Worm (Caenorhabditis elegans): Measurements from ENCODE around the gene ubh-3.

The ubh-3 gene

ce11 chrV:6510622-6511021 is 2.0 kb upstream of the ubh-3 start:
- TF ChIP-seq tbx-37 (GFP tag; conservative IDR thresholded peaks at IDR 0.05): no peak
- no peak for TF ChIP-seq hnd-1 (tag; optimal IDR thresholded peaks at IDR 0.05)
- TF ChIP-seq flt-1 (GFP tag; IDR thresholded peaks at IDR 0.05): no peak
- TF ChIP-seq hmg-4 (GFP tag; optimal IDR thresholded peaks at IDR 0.05): no peak
- TF ChIP-seq pes-1 (GFP tag; IDR thresholded peaks at IDR 0.05): no peak
- no peak for TF ChIP-seq ets-7 (tag; optimal IDR thresholded peaks at IDR 0.05)
- no peak for TF ChIP-seq tbx-11 (GFP tag; IDR thresholded peaks at IDR 0.05)
- no peak for TF ChIP-seq ceh-36 (tag; optimal IDR thresholded peaks at IDR 0.05)
- TF ChIP-seq ama-1 (optimal IDR thresholded peaks at IDR 0.05): no peak
- no peak for TF ChIP-seq sea-1 (GFP tag; conservative IDR thresholded peaks at IDR 0.05)
- no peak for TF ChIP-seq scrt-1 (GFP tag; IDR thresholded peaks at IDR 0.05)
- TF ChIP-seq F13C5.2 (tag; optimal IDR thresholded peaks at IDR 0.05): no peak
- no peak for TF ChIP-seq ceh-13 (GFP tag; optimal IDR thresholded peaks at IDR 0.05)
- no peak for TF ChIP-seq aly-1 (tag; optimal IDR thresholded peaks at IDR 0.05)
- no peak for TF ChIP-seq hmbx-1 (tag; optimal IDR thresholded peaks at IDR 0.05)
- no peak for TF ChIP-seq tra-4 (tag; optimal IDR thresholded peaks at IDR 0.05)

ce11 chrV:6509717-6510116 is 1.1 kb upstream of the ubh-3 start, which contains the start of gene ubh-2:
Gene ubh-2 (minus strand): TSS chrV:6509817.
- no peak for TF ChIP-seq tbx-11 (GFP tag; IDR thresholded peaks at IDR 0.05)
- no peak for TF ChIP-seq scrt-1 (GFP tag; IDR thresholded peaks at IDR 0.05)
- no peak for TF ChIP-seq ceh-13 (GFP tag; optimal IDR thresholded peaks at IDR 0.05)
- TF ChIP-seq tra-4 (tag; optimal IDR thresholded peaks at IDR 0.05): no peak
- no peak for TF ChIP-seq ceh-36 (tag; optimal IDR thresholded peaks at IDR 0.05)
- TF ChIP-seq pes-1 (GFP tag; IDR thresholded peaks at IDR 0.05): no peak
- TF ChIP-seq flt-1 (GFP tag; IDR thresholded peaks at IDR 0.05): no peak
- no peak for TF ChIP-seq sea-1 (GFP tag; conservative IDR thresholded peaks at IDR 0.05)
- no peak for TF ChIP-seq ets-7 (tag; optimal IDR thresholded peaks at IDR 0.05)
- TF ChIP-seq B0310.2 (tag; optimal IDR thresholded peaks at IDR 0.05): no peak
- TF ChIP-seq aly-1 (tag; optimal IDR thresholded peaks at IDR 0.05): no peak
- no peak for TF ChIP-seq hmg-4 (GFP tag; optimal IDR thresholded peaks at IDR 0.05)
- no peak for TF ChIP-seq F13C5.2 (tag; optimal IDR thresholded peaks at IDR 0.05)
- TF ChIP-seq hmbx-1 (tag; optimal IDR thresholded peaks at IDR 0.05): no peak
- TF ChIP-seq tbx-37 (GFP tag; conservative IDR thresholded peaks at IDR 0.05): no peak
- TF ChIP-seq hnd-1 (tag; optimal IDR thresholded peaks at IDR 0.05): no peak
- TF ChIP-seq ama-1 (optimal IDR thresholded peaks at IDR 0.05): no peak

- TF ChIP-seq tbx-11 (GFP tag; IDR thresholded peaks at IDR 0.05) (no peak), hmbx-1 (tag; optimal IDR thresholded peaks at IDR 0.05) (no peak), pes-1 (GFP tag; IDR thresholded peaks at IDR 0.05) (no peak), ets-7 (tag; optimal IDR thresholded peaks at IDR 0.05) (no peak), tra-4 (tag; optimal IDR thresholded peaks at IDR 0.05) (no peak), ceh-13 (GFP tag; optimal IDR thresholded peaks at IDR 0.05) (no peak), ceh-36 (tag; optimal IDR thresholded peaks at IDR 0.05) (no peak), aly-1 (tag; optimal IDR thresholded peaks at IDR 0.05) (no peak), hnd-1 (tag; optimal IDR thresholded peaks at IDR 0.05) (no peak), tbx-37 (GFP tag; conservative IDR thresholded peaks at IDR 0.05) (no peak), B0310.2 (tag; optimal IDR thresholded peaks at IDR 0.05) (no peak)
Observed at ce11 chrV:6506238-6506956, 2.2 kb downstream of the ubh-3 start.

ce11 chrV:6505339-6505811 is 3.2 kb downstream of the ubh-3 start, which contains the start of gene W01A11.7:
Gene W01A11.7 (minus strand): TSS chrV:6505389.
- TF ChIP-seq ama-1 (optimal IDR thresholded peaks at IDR 0.05) (no peak), ets-7 (tag; optimal IDR thresholded peaks at IDR 0.05) (no peak), F13C5.2 (tag; optimal IDR thresholded peaks at IDR 0.05) (no peak), pes-1 (GFP tag; IDR thresholded peaks at IDR 0.05) (no peak), hmg-4 (GFP tag; optimal IDR thresholded peaks at IDR 0.05) (no peak), tbx-37 (GFP tag; conservative IDR thresholded peaks at IDR 0.05) (no peak), hmbx-1 (tag; optimal IDR thresholded peaks at IDR 0.05) (no peak)

ce11 chrV:6504131-6504827 is 4.3 kb downstream of the ubh-3 start, which contains the start of gene moc-2:
Gene moc-2 (minus strand): TSS chrV:6504181.
- no peak for TF ChIP-seq ets-7 (tag; optimal IDR thresholded peaks at IDR 0.05)
- TF ChIP-seq ama-1 (optimal IDR thresholded peaks at IDR 0.05): no peak

ce11 chrV:6503158-6503557 is 5.4 kb downstream of the ubh-3 start:
- TF ChIP-seq B0310.2 (tag; optimal IDR thresholded peaks at IDR 0.05) (no peak), hmg-4 (GFP tag; optimal IDR thresholded peaks at IDR 0.05) (no peak), flt-1 (GFP tag; IDR thresholded peaks at IDR 0.05) (no peak), tbx-37 (GFP tag; conservative IDR thresholded peaks at IDR 0.05) (no peak), scrt-1 (GFP tag; IDR thresholded peaks at IDR 0.05) (no peak), ets-7 (tag; optimal IDR thresholded peaks at IDR 0.05) (no peak), ceh-36 (tag; optimal IDR thresholded peaks at IDR 0.05) (no peak), ama-1 (optimal IDR thresholded peaks at IDR 0.05) (no peak), tbx-11 (GFP tag; IDR thresholded peaks at IDR 0.05) (no peak), hmbx-1 (tag; optimal IDR thresholded peaks at IDR 0.05) (no peak), sea-1 (GFP tag; conservative IDR thresholded peaks at IDR 0.05) (no peak), ceh-13 (GFP tag; optimal IDR thresholded peaks at IDR 0.05) (no peak), tra-4 (tag; optimal IDR thresholded peaks at IDR 0.05) (no peak), hnd-1 (tag; optimal IDR thresholded peaks at IDR 0.05) (no peak)

- TF ChIP-seq ceh-36 (tag; optimal IDR thresholded peaks at IDR 0.05): no peak
- TF ChIP-seq ama-1 (optimal IDR thresholded peaks at IDR 0.05): no peak
- no peak for TF ChIP-seq tbx-11 (GFP tag; IDR thresholded peaks at IDR 0.05)
- TF ChIP-seq F13C5.2 (tag; optimal IDR thresholded peaks at IDR 0.05): no peak
- no peak for TF ChIP-seq ceh-13 (GFP tag; optimal IDR thresholded peaks at IDR 0.05)
- TF ChIP-seq pes-1 (GFP tag; IDR thresholded peaks at IDR 0.05): no peak
- no peak for TF ChIP-seq tra-4 (tag; optimal IDR thresholded peaks at IDR 0.05)
- TF ChIP-seq scrt-1 (GFP tag; IDR thresholded peaks at IDR 0.05): no peak
- no peak for TF ChIP-seq hnd-1 (tag; optimal IDR thresholded peaks at IDR 0.05)
Observed at ce11 chrV:6498903-6499302, 9.7 kb downstream of the ubh-3 start, which contains the start of gene W01A11.1. Gene W01A11.1 (plus strand): TSS chrV:6499224.
